Fruit fly (Drosophila melanogaster) whole organism, embryonic: ENCODE measurements around the gene Mer.
A peak's percentile ranks its signal among the peaks of the same experiment; 100 is the strongest.

ENCODE experiments used
- Asciz ChIP-seq: fragments of 200-800 bp; sonication (Bioruptor generic); optimal IDR thresholded peaks from 2 replicates; lab custom pipeline; 2017; ENCODE audit warnings: missing biosample characterization, mild to moderate bottlenecking, missing genetic modification characterization, missing genetic modification reagents
- Blimp-1 ChIP-seq: fragments of 200-800 bp; sonication (Bioruptor generic); optimal IDR thresholded peaks from 3 replicates; lab custom pipeline; 2018; ENCODE audit warnings: missing biosample characterization, missing genetic modification characterization, mild to moderate bottlenecking, moderate library complexity, missing genetic modification reagents
- CG1024 ChIP-seq: fragments of 200-800 bp; sonication (Bioruptor generic); IDR thresholded peaks from 2 replicates; pipeline ENCODE4 v1.3.6; 2022; ENCODE audit warnings: missing biosample characterization, missing genetic modification characterization
- CG10267 ChIP-seq: fragments of 200-800 bp; sonication (Bioruptor generic); optimal IDR thresholded peaks from 2 replicates; lab custom pipeline; 2018; ENCODE audit warnings: missing biosample characterization, mild to moderate bottlenecking, missing genetic modification characterization, moderate library complexity
- CG10366 ChIP-seq: fragments of 200-800 bp; sonication (Bioruptor generic); IDR thresholded peaks from 2 replicates; pipeline ENCODE4 v1.3.6; 2022; ENCODE audit warnings: missing biosample characterization, missing genetic modification characterization
- CG11085 ChIP-seq: fragments of 200-800 bp; sonication (Bioruptor generic); IDR thresholded peaks from 2 replicates; pipeline ENCODE4 v1.3.6; 2022; ENCODE audit warnings: missing biosample characterization, missing genetic modification characterization
- CG11247 ChIP-seq: fragments of 200-800 bp; sonication (Bioruptor generic); IDR thresholded peaks from 2 replicates; pipeline ENCODE4 v1.3.6; 2022; ENCODE audit warnings: missing biosample characterization, missing genetic modification characterization
- CG11456 ChIP-seq: fragments of 200-800 bp; sonication (Bioruptor generic); IDR thresholded peaks from 3 replicates; pipeline ENCODE4 v1.3.6; 2022; ENCODE audit warnings: missing biosample characterization, missing genetic modification characterization
- CG15073 ChIP-seq: fragments of 200-800 bp; sonication (Bioruptor generic); optimal IDR thresholded peaks from 2 replicates; lab custom pipeline; 2016; ENCODE audit warnings: missing biosample characterization, missing genetic modification characterization
- CG16779 ChIP-seq: fragments of 200-800 bp; sonication (Bioruptor generic); IDR thresholded peaks from 2 replicates; pipeline ENCODE4 v1.3.6; 2022; ENCODE audit warnings: missing biosample characterization, missing genetic modification characterization
- CG17361 ChIP-seq: fragments of 200-800 bp; sonication (Bioruptor generic); IDR thresholded peaks from 3 replicates; pipeline ENCODE4 v1.3.6; 2022; ENCODE audit warnings: missing biosample characterization, missing genetic modification characterization
- CG2712 ChIP-seq: fragments of 200-800 bp; optimal IDR thresholded peaks from 3 replicates; lab custom pipeline; 2019; ENCODE audit warnings: missing biosample characterization, mild to moderate bottlenecking, missing genetic modification characterization, moderate library complexity
- CG31224 ChIP-seq: fragments of 200-800 bp; sonication (Bioruptor generic); IDR thresholded peaks from 2 replicates; pipeline ENCODE4 v1.3.6; 2022; ENCODE audit warnings: missing biosample characterization, missing genetic modification characterization
- CG32772 ChIP-seq: fragments of 200-800 bp; sonication (Bioruptor generic); IDR thresholded peaks from 2 replicates; pipeline ENCODE4 v1.3.6; 2022; ENCODE audit warnings: missing biosample characterization, missing genetic modification characterization
- CG3847 ChIP-seq: fragments of 200-800 bp; sonication (Bioruptor generic); IDR thresholded peaks from 2 replicates; pipeline ENCODE4 v1.3.6; 2022; ENCODE audit warnings: missing biosample characterization, missing genetic modification characterization
- CG3995 ChIP-seq: fragments of 200-800 bp; sonication (Bioruptor generic); optimal IDR thresholded peaks from 3 replicates; lab custom pipeline; 2016; ENCODE audit warnings: missing biosample characterization, missing genetic modification characterization
- CG4617 ChIP-seq: fragments of 200-800 bp; sonication (Bioruptor generic); optimal IDR thresholded peaks from 3 replicates; lab custom pipeline; 2016; ENCODE audit warnings: missing biosample characterization, missing genetic modification characterization, borderline replicate concordance
- CG4820 ChIP-seq: fragments of 200-800 bp; sonication (Bioruptor generic); optimal IDR thresholded peaks from 3 replicates; lab custom pipeline; 2016; ENCODE audit warnings: missing biosample characterization, missing genetic modification characterization
- CG5245 ChIP-seq: fragments of 200-800 bp; sonication (Bioruptor generic); optimal IDR thresholded peaks from 3 replicates; lab custom pipeline; 2016; ENCODE audit warnings: missing biosample characterization, missing genetic modification characterization
- CG6654 ChIP-seq: fragments of 200-800 bp; sonication (Bioruptor generic); optimal IDR thresholded peaks from 2 replicates; lab custom pipeline; 2017; ENCODE audit warnings: missing biosample characterization, mild to moderate bottlenecking, missing genetic modification characterization
- CG6689 ChIP-seq: fragments of 200-800 bp; sonication (Bioruptor generic); IDR thresholded peaks from 2 replicates; pipeline ENCODE4 v1.3.6; 2022; ENCODE audit warnings: missing biosample characterization, missing genetic modification characterization
- CG6813 ChIP-seq: fragments of 200-800 bp; sonication (Bioruptor generic); optimal IDR thresholded peaks from 2 replicates; lab custom pipeline; 2017; ENCODE audit warnings: missing biosample characterization, missing genetic modification characterization, mild to moderate bottlenecking, moderate library complexity, missing genetic modification reagents
- CG9797 ChIP-seq: fragments of 200-800 bp; sonication (Bioruptor generic); optimal IDR thresholded peaks from 3 replicates; lab custom pipeline; 2018; ENCODE audit warnings: missing biosample characterization, mild to moderate bottlenecking, missing genetic modification characterization
- CG9932 ChIP-seq: fragments of 200-800 bp; sonication (Bioruptor generic); IDR thresholded peaks from 2 replicates; pipeline ENCODE4 v1.3.6; 2022; ENCODE audit warnings: missing biosample characterization, missing genetic modification characterization
- H15 ChIP-seq: fragments of 200-800 bp; sonication (Bioruptor generic); IDR thresholded peaks from 3 replicates; pipeline ENCODE4 v1.3.6; 2022; ENCODE audit warnings: missing biosample characterization, missing genetic modification characterization
- HLHmδ ChIP-seq: fragments of 200-800 bp; sonication (Bioruptor generic); optimal IDR thresholded peaks from 2 replicates; lab custom pipeline; 2018; ENCODE audit warnings: missing biosample characterization, mild to moderate bottlenecking, missing genetic modification characterization, moderate library complexity
- Hand ChIP-seq: fragments of 200-800 bp; sonication (Bioruptor generic); optimal IDR thresholded peaks from 2 replicates; lab custom pipeline; 2017; ENCODE audit warnings: mild to moderate bottlenecking, missing biosample characterization, missing genetic modification reagents, missing genetic modification characterization
- Hr78 ChIP-seq, 2 experiments: fragments of 200-800 bp in 1 of 2; fragments of >200 bp in 1 of 2; sonication (Bioruptor generic) in 1 of 2; optimal IDR thresholded peaks; 2 replicates each; lab custom pipeline; 2017 to 2019; ENCODE audit warnings: missing biosample characterization in 2 of 2, missing genetic modification characterization in 2 of 2, mild to moderate bottlenecking in 1 of 2, moderate library complexity in 1 of 2
- NFAT ChIP-seq: fragments of 200-800 bp; sonication (Bioruptor generic); IDR thresholded peaks from 2 replicates; pipeline ENCODE4 v1.3.6; 2022; ENCODE audit warnings: missing biosample characterization, missing genetic modification characterization
- Oli ChIP-seq: fragments of 200-800 bp; sonication (Bioruptor generic); optimal IDR thresholded peaks from 2 replicates; lab custom pipeline; 2018; ENCODE audit warnings: missing biosample characterization, mild to moderate bottlenecking, missing genetic modification characterization, moderate library complexity
- Sox102F ChIP-seq: fragments of 200-800 bp; sonication (Bioruptor generic); optimal IDR thresholded peaks from 2 replicates; lab custom pipeline; 2018; ENCODE audit warnings: missing biosample characterization, mild to moderate bottlenecking, missing genetic modification characterization, moderate library complexity
- TFAM ChIP-seq: fragments of 200-800 bp; sonication (Bioruptor generic); optimal IDR thresholded peaks from 2 replicates; lab custom pipeline; 2017; ENCODE audit warnings: missing biosample characterization, missing genetic modification characterization, inconsistent platforms
- Tbp ChIP-seq: fragments of >200 bp; optimal IDR thresholded peaks from 2 replicates; lab custom pipeline; 2018; ENCODE audit warnings: missing biosample characterization, missing genetic modification characterization
- al ChIP-seq: fragments of 200-800 bp; sonication (Bioruptor generic); IDR thresholded peaks from 2 replicates; pipeline ENCODE4 v1.3.6; 2022; ENCODE audit warnings: missing biosample characterization, missing genetic modification characterization
- da ChIP-seq: fragments of 200-800 bp; sonication (Bioruptor generic); optimal IDR thresholded peaks from 2 replicates; lab custom pipeline; 2016; ENCODE audit warnings: missing biosample characterization, missing genetic modification characterization
- danr ChIP-seq: fragments of 200-800 bp; sonication (Bioruptor generic); IDR thresholded peaks from 2 replicates; pipeline ENCODE4 v1.3.6; 2022; ENCODE audit warnings: missing biosample characterization, missing genetic modification characterization
- dysf ChIP-seq: fragments of 200-800 bp; sonication (Bioruptor generic); IDR thresholded peaks from 3 replicates; pipeline ENCODE4 v1.3.6; 2022; ENCODE audit warnings: missing biosample characterization, missing genetic modification characterization
- ems ChIP-seq: fragments of 200-800 bp; sonication (Bioruptor generic); optimal IDR thresholded peaks from 3 replicates; lab custom pipeline; 2016; ENCODE audit warnings: missing biosample characterization, missing genetic modification characterization
- fru ChIP-seq: fragments of >200 bp; optimal IDR thresholded peaks from 2 replicates; lab custom pipeline; 2017
- fu2 ChIP-seq: fragments of 200-800 bp; sonication (Bioruptor generic); optimal IDR thresholded peaks from 2 replicates; lab custom pipeline; 2016; ENCODE audit warnings: missing biosample characterization, missing genetic modification characterization
- mld ChIP-seq: fragments of 200-800 bp; sonication (Bioruptor generic); IDR thresholded peaks from 3 replicates; pipeline ENCODE4 v1.3.6; 2022; ENCODE audit warnings: missing biosample characterization, missing genetic modification characterization; ENCODE audit not compliant: partially characterized antibody
- pnt ChIP-seq: fragments of 200-800 bp; sonication (Bioruptor generic); optimal IDR thresholded peaks from 3 replicates; lab custom pipeline; 2016; ENCODE audit warnings: missing biosample characterization, missing genetic modification characterization
- prd ChIP-seq, 3 experiments: fragments of >200 bp in 2 of 3; fragments of 200-800 bp in 1 of 3; sonication (Bioruptor generic) in 1 of 3; optimal IDR thresholded peaks in 2 of 3; IDR thresholded peaks in 1 of 3; 2 replicates in 2 of 3; 3 replicates in 1 of 3; pipeline versions ENCODE4 v1.3.6 to Lab custom; 2017 to 2022; ENCODE audit warnings: missing biosample characterization in 1 of 3, missing genetic modification characterization in 1 of 3
- ranshi ChIP-seq: fragments of 200-800 bp; sonication (Bioruptor generic); IDR thresholded peaks from 2 replicates; pipeline ENCODE4 v1.3.6; 2022; ENCODE audit warnings: missing biosample characterization, missing genetic modification characterization
- rib ChIP-seq: fragments of 200-800 bp; sonication (Bioruptor generic); IDR thresholded peaks from 2 replicates; pipeline ENCODE4 v1.3.6; 2022; ENCODE audit warnings: missing biosample characterization, missing genetic modification characterization
- sd ChIP-seq: fragments of 200-800 bp; sonication (Bioruptor generic); optimal IDR thresholded peaks from 3 replicates; lab custom pipeline; 2018; ENCODE audit warnings: missing biosample characterization, mild to moderate bottlenecking, missing genetic modification characterization, moderate library complexity
- sob ChIP-seq: fragments of 200-800 bp; sonication (Bioruptor generic); IDR thresholded peaks from 2 replicates; pipeline ENCODE4 v1.3.6; 2022; ENCODE audit warnings: missing biosample characterization, missing genetic modification characterization
- stc ChIP-seq: fragments of 200-800 bp; sonication (Bioruptor generic); IDR thresholded peaks from 2 replicates; pipeline ENCODE4 v1.3.6; 2022; ENCODE audit warnings: missing biosample characterization, missing genetic modification characterization
- trem ChIP-seq: fragments of 200-800 bp; optimal IDR thresholded peaks from 3 replicates; lab custom pipeline; 2019; ENCODE audit warnings: missing biosample characterization, mild to moderate bottlenecking, missing genetic modification characterization, moderate library complexity
- unpg ChIP-seq: fragments of 200-800 bp; sonication (Bioruptor generic); optimal IDR thresholded peaks from 3 replicates; lab custom pipeline; 2018; ENCODE audit warnings: missing biosample characterization, mild to moderate bottlenecking, missing genetic modification characterization, moderate library complexity

Mer gene

DNA sequence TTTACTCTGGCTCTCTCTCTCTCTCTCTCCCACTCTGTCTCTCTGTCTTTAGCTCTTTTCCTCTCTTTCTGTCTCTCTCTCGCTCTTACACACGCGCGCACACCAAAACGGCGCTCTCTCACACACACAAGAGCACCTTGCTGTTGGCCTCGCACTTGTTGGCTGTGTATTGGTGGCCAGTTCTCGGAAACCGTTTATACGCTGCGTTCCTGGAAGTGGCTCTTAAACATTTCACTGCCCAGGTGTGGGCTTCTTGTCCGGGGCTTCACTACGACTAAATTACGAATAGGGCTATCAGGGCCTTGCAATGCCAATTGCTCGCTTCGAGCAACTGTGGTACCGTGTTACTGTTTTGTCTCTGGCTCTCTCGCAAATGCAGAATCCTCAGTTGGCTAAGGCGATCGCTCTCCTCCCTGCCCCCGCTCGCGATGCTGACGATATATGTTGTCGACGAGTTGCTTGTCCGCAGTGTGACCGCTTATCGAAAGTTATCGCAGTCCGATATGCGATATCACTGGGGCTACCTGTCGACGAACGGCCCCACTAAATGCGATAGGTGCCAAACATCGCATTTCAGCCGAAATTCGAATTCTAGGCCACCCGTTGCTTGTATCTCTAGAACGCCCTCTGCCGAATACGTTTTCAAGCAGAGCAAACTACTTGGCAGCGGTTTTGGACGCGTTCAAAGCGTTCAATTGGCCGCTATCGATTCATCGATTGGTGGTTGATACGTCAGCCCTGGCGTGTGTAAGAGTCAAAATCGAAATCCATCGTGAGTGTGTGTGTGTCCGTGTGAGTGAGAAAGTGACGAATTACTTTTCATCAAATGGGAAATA, 10.0 kb downstream of the Mer start, which contains the start of the genes dome and Ubqn (continued):
- TF ChIP-seq al (GFP tag; lab: Robert Waterston, UW) = no peak
- TF ChIP-seq ems (GFP tag; lab: Kevin White, UChicago) = no peak
- TF ChIP-seq CG1024 (GFP tag; lab: Robert Waterston, UW) = no peak
- no peak for TF ChIP-seq fru (lab: Kevin White, UChicago)
- TF ChIP-seq CG4617 (GFP tag; lab: Kevin White, UChicago) = peak; percentile 51
- no peak for TF ChIP-seq rib (GFP tag; lab: Robert Waterston, UW)
- no peak for TF ChIP-seq ranshi (GFP tag; lab: Robert Waterston, UW)
- TF ChIP-seq prd (optimal IDR thresholded peaks at IDR 0.05; lab: Kevin White, UChicago) = no peak
- no peak for TF ChIP-seq prd (GFP tag; IDR thresholded peaks at IDR 0.05; lab: Robert Waterston, UW)
- peak; percentile 37 for TF ChIP-seq CG2712 (tag; lab: Kevin White, UChicago)
- no peak for TF ChIP-seq dysf (GFP tag; lab: Robert Waterston, UW)
- TF ChIP-seq CG11456 (GFP tag; lab: Robert Waterston, UW) = no peak
- no peak for TF ChIP-seq Blimp-1
- no peak for TF ChIP-seq CG6654 (GFP tag; lab: Kevin White, UChicago)
- peak; percentile 98 for TF ChIP-seq CG9797
- no peak for TF ChIP-seq CG10366
- TF ChIP-seq CG11247 = no peak
- no peak for TF ChIP-seq CG11085 (GFP tag; lab: Robert Waterston, UW)
- TF ChIP-seq sob (GFP tag; lab: Robert Waterston, UW) = no peak
- TF ChIP-seq CG10267 (tag; lab: Kevin White, UChicago) = peak; percentile 58
- peak; percentile 42 for TF ChIP-seq CG3995 (GFP tag; lab: Kevin White, UChicago)
- no peak for TF ChIP-seq CG15073 (GFP tag; lab: Kevin White, UChicago)
- no peak for TF ChIP-seq Hr78 (GFP tag; optimal IDR thresholded peaks at IDR 0.05; lab: Kevin White, UChicago)
- no peak for TF ChIP-seq Sox102F
- no peak for TF ChIP-seq sd (tag; lab: Kevin White, UChicago)
- TF ChIP-seq H15 (GFP tag; lab: Robert Waterston, UW) = no peak
- no peak for TF ChIP-seq Oli (tag; lab: Kevin White, UChicago)
- TF ChIP-seq unpg (GFP tag; lab: Kevin White, UChicago) = peak; percentile 7
- TF ChIP-seq mld (GFP tag; lab: Robert Waterston, UW) = peak; percentile 68; the same call in 2 of the 3 replicates
- no peak for TF ChIP-seq CG5245 (GFP tag; lab: Kevin White, UChicago)
- peak; percentile 57 for TF ChIP-seq trem (tag; lab: Kevin White, UChicago)
- TF ChIP-seq stc = no peak
- peak; percentile 30 for TF ChIP-seq Hand (GFP tag; lab: Kevin White, UChicago)
- TF ChIP-seq Tbp = no peak
- TF ChIP-seq HLHmδ (GFP tag; lab: Kevin White, UChicago) = no peak
- peak; percentile 67; the same call in 2 of the 3 replicates for TF ChIP-seq CG17361 (GFP tag; lab: Robert Waterston, UW)
- TF ChIP-seq danr (GFP tag; lab: Robert Waterston, UW) = 0 out of 2 replicates have a peak, but pooled peaks have one; percentile 7
- peak; percentile 3; the same call in 1 of the 2 replicates for TF ChIP-seq NFAT (GFP tag; lab: Robert Waterston, UW)
- TF ChIP-seq CG6813 (GFP tag; lab: Kevin White, UChicago) = no peak
- TF ChIP-seq da (GFP tag; lab: Kevin White, UChicago) = no peak
- no peak for TF ChIP-seq Asciz
- TF ChIP-seq CG16779 (GFP tag; lab: Robert Waterston, UW) = no peak
- no peak for TF ChIP-seq CG6689 (GFP tag; lab: Robert Waterston, UW)
- no peak for TF ChIP-seq CG32772
- TF ChIP-seq CG31224 (GFP tag; lab: Robert Waterston, UW) = no peak
- peak; percentile 34 for TF ChIP-seq CG4820
- no peak for TF ChIP-seq TFAM
- TF ChIP-seq pnt (GFP tag; lab: Kevin White, UChicago) = no peak
- TF ChIP-seq CG3847 (GFP tag; lab: Robert Waterston, UW) = no peak
- TF ChIP-seq CG9932 (GFP tag; lab: Robert Waterston, UW) = no peak; the same call in 1 of the 2 replicates
- TF ChIP-seq fu2 (GFP tag; lab: Kevin White, UChicago) = no peak
